Worm (Caenorhabditis elegans) whole organism, L3 larva: ENCODE results near the gene clec-222.

Experiments used
- ama-1 ChIP-seq: fragments of 150-350 bp; optimal IDR thresholded peaks from 2 replicates; lab custom pipeline; 2018
- eor-1 ChIP-seq, 2 experiments: fragments of 150-350 bp; optimal IDR thresholded peaks; 2 replicates each; lab custom pipeline; 2014 to 2018; ENCODE audit warnings: missing biosample characterization in 2 of 2, missing genetic modification characterization in 2 of 2
- lin-39 ChIP-seq: fragments of 150-350 bp; optimal IDR thresholded peaks from 2 replicates; lab custom pipeline; 2018; ENCODE audit warnings: missing biosample characterization, missing genetic modification reagents, missing genetic modification characterization
- lsy-12 ChIP-seq: sonication (generic microtip); optimal IDR thresholded peaks from 2 replicates; lab custom pipeline; 2016; ENCODE audit warnings: mild to moderate bottlenecking, missing genetic modification characterization, missing compliant biosample characterization
- nhr-11 ChIP-seq: fragments of 150-350 bp; optimal IDR thresholded peaks from 2 replicates; lab custom pipeline; 2014; ENCODE audit warnings: missing biosample characterization, missing genetic modification characterization
- nhr-12 ChIP-seq: fragments of 150-350 bp; optimal IDR thresholded peaks from 2 replicates; lab custom pipeline; 2014; ENCODE audit warnings: missing biosample characterization, missing genetic modification characterization
- nhr-25 ChIP-seq: sonication (generic microtip); optimal IDR thresholded peaks from 2 replicates; lab custom pipeline; 2017; ENCODE audit warnings: missing biosample characterization, missing genetic modification characterization
- nhr-76 ChIP-seq: fragments of 150-350 bp; sonication (generic microtip); optimal IDR thresholded peaks from 5 replicates; lab custom pipeline; 2014; ENCODE audit warnings: missing biosample characterization, missing genetic modification characterization
- pqm-1 ChIP-seq: fragments of 150-350 bp; optimal IDR thresholded peaks from 2 replicates; lab custom pipeline; 2017; ENCODE audit warnings: missing biosample characterization, missing genetic modification characterization, inconsistent platforms
- snpc-4 ChIP-seq: fragments of 150-350 bp; optimal IDR thresholded peaks from 2 replicates; lab custom pipeline; 2014; ENCODE audit warnings: missing biosample characterization, missing genetic modification characterization
- unc-62 ChIP-seq: fragments of 150-350 bp; sonication (generic microtip); optimal IDR thresholded peaks from 4 replicates; lab custom pipeline; 2014; ENCODE audit warnings: missing biosample characterization, missing genetic modification reagents, missing genetic modification characterization
- ztf-11 ChIP-seq: fragments of 150-350 bp; optimal IDR thresholded peaks from 2 replicates; lab custom pipeline; 2014; ENCODE audit warnings: missing biosample characterization, missing genetic modification characterization

DNA sequence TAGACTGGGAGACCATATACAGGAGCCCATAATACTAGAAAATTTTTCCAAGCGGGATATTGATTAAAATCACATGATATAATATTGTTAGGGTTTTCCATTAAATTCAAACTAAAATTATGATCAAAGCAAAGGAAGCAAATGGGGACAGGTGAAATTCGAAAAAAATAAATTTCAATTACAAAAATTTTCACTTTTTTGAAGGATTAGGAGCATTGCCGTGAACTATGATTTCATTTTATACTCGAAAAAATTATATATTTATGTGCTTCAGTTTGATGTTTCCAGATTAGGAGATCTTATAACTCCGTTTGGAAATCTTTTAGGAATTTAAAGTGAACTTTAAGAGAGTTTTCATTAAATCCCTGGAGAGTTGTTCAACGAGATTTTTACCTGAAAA, 10.5 kb upstream of the clec-222 start, which contains the start of gene F07B10.7:
- no peak for TF ChIP-seq unc-62 (GFP tag; lab: Kevin White, UChicago)
- TF ChIP-seq ztf-11: no peak
- no peak for TF ChIP-seq lsy-12 (tag; lab: Kevin White, UChicago)
- no peak for TF ChIP-seq snpc-4 (tag; lab: Kevin White, UChicago)
- TF ChIP-seq nhr-25 (tag; lab: Kevin White, UChicago): no peak
- no peak for TF ChIP-seq pqm-1
- no peak for TF ChIP-seq nhr-76 (tag; lab: Kevin White, UChicago)
- no peak for TF ChIP-seq nhr-12 (tag; lab: Kevin White, UChicago)
- no peak for TF ChIP-seq eor-1 (tag; optimal IDR thresholded peaks at IDR 0.05; lab: Kevin White, UChicago)
- no peak for TF ChIP-seq lin-39 (tag; lab: Kevin White, UChicago)
- no peak for TF ChIP-seq nhr-11 (tag; lab: Kevin White, UChicago)
- no peak for TF ChIP-seq ama-1 (lab: Kevin White, UChicago)
